Worm (Caenorhabditis elegans): ENCODE measurements around the gene nspg-9.

Gene nspg-9

DNA sequence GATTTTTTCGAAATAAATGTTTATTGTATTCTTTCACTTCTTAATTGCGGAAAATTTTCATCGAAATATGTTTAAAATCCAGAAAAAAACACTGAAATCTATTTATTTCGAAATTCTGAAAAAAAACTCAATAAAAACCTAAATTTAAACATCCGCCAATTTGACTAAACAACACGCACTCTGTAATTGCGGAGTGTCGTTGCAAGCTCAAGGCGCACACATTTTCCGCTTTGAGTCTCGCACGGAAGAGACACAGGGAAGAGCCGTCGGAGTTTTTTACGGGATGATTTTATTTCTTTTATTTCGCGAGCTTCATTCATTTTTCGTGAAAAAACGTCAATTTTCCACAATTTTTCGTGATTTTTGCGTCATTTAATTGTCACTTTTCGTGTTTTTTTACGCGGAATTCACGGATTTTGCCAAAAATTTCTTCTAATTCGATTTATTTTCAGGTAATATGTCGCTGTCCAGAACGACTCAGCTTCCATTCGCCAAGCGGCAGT is 7.4 kb downstream of the nspg-9 start, which contains the start of gene dld-1 (continued):
- TF ChIP-seq egl-27 (tag; optimal IDR thresholded peaks at IDR 0.05) (peak; percentile 27), elt-1 (tag; optimal IDR thresholded peaks at IDR 0.05) (peak; percentile 69), lsy-12 (tag; optimal IDR thresholded peaks at IDR 0.05) (peak; percentile 72), mdl-1 (tag; optimal IDR thresholded peaks at IDR 0.05) (peak; percentile 33), pqm-1 (tag; optimal IDR thresholded peaks at IDR 0.05) (peak; percentile 86), ceh-82 (tag; optimal IDR thresholded peaks at IDR 0.05) (peak; percentile 94), pha-4 (tag; optimal IDR thresholded peaks at IDR 0.05) (peak; percentile 99)

DNA sequence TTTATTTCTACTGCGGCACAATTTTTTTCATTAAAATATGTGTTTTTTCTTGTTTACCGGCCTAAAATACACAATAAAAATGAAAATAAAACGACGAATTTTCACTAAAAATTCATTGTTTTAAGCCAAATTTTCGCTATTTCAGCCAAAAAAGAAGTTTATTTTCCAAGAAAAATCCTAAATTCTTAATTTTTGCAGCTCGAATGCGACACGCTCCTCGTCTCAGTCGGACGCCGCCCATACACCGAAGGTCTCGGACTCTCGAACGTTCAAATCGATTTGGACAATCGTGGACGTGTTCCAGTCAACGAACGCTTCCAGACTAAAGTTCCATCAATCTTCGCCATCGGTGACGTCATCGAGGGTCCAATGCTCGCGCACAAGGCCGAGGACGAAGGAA is 9.3 kb downstream of the nspg-9 start:
- TF ChIP-seq nhr-28 (tag; optimal IDR thresholded peaks at IDR 0.05) (no peak), unc-62 (GFP tag; optimal IDR thresholded peaks at IDR 0.05) (no peak), nhr-67 (tag; optimal IDR thresholded peaks at IDR 0.05) (no peak), jun-1 (tag; optimal IDR thresholded peaks at IDR 0.05) (no peak), lin-15B (tag; optimal IDR thresholded peaks at IDR 0.05) (no peak), egl-27 (tag; optimal IDR thresholded peaks at IDR 0.05) (no peak)

DNA sequence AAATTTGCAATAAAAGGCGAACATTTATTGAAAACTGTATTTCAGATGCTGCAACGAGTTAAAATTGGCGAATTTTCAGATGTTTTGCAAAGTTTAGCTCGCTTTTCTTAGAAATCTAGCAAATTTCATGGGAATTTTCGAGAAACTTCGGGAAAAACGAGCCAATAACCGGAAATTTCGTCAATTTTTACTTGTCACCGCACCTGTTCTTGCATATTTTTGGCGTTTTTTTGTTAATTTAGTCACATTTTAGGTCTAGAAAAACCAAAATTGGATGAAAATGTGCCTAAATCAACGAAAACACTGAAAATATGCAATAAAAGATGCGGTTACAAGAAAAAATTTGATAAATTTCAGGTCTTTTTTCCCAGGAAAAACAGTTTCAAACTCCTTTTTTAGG is 10.1 kb downstream of the nspg-9 start:
- TF ChIP-seq elt-3 (tag; optimal IDR thresholded peaks at IDR 0.05) (no peak), ama-1 (optimal IDR thresholded peaks at IDR 0.05) (no peak), jun-1 (tag; optimal IDR thresholded peaks at IDR 0.05) (no peak), mml-1 (tag; optimal IDR thresholded peaks at IDR 0.05) (no peak), pha-4 (tag; optimal IDR thresholded peaks at IDR 0.05) (no peak), mdl-1 (tag; optimal IDR thresholded peaks at IDR 0.05) (no peak), nhr-76 (tag; optimal IDR thresholded peaks at IDR 0.05) (no peak), nfya-1 (tag; optimal IDR thresholded peaks at IDR 0.05; ENCODE audit: insufficient read depth) (no peak), nhr-237 (tag; optimal IDR thresholded peaks at IDR 0.05) (no peak), skn-1 (tag; optimal IDR thresholded peaks at IDR 0.05) (no peak), eor-1 (tag; optimal IDR thresholded peaks at IDR 0.05) (no peak), ZK546.5 (tag; optimal IDR thresholded peaks at IDR 0.05) (no peak), nhr-28 (tag; optimal IDR thresholded peaks at IDR 0.05) (no peak), ceh-9 (tag; optimal IDR thresholded peaks at IDR 0.05) (no peak), tbx-2 (tag; optimal IDR thresholded peaks at IDR 0.05) (no peak), hmg-11 (tag; optimal IDR thresholded peaks at IDR 0.05) (no peak), aly-2 (tag; optimal IDR thresholded peaks at IDR 0.05) (no peak), nhr-25 (tag; optimal IDR thresholded peaks at IDR 0.05) (no peak)

DNA sequence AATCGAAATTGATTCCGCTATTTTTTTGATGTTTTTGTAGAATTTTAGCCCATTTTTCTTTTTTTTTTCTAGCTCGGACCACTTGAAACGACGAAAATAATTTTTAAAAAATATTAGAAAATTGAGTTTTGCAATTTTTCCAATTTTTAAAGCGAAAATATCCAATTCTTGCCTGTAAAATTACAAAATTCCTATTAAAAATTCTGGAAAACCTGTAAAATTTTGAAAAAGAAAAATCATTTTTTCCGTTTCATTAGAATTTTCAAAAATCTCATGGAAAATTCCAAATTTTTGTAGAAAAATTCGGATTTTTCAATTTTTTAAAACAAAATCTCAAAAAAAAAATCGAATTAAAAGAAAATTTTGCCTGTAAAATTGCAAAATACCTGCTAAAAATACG is 12.3 kb downstream of the nspg-9 start:
- TF ChIP-seq ceh-82 (tag; optimal IDR thresholded peaks at IDR 0.05) (no peak), sea-2 (GFP tag; optimal IDR thresholded peaks at IDR 0.05) (no peak), fos-1 (tag; optimal IDR thresholded peaks at IDR 0.05) (no peak), fkh-2 (tag; optimal IDR thresholded peaks at IDR 0.05) (no peak), nhr-43 (tag; optimal IDR thresholded peaks at IDR 0.05; ENCODE audit: poor library complexity, severe bottlenecking) (no peak)

DNA sequence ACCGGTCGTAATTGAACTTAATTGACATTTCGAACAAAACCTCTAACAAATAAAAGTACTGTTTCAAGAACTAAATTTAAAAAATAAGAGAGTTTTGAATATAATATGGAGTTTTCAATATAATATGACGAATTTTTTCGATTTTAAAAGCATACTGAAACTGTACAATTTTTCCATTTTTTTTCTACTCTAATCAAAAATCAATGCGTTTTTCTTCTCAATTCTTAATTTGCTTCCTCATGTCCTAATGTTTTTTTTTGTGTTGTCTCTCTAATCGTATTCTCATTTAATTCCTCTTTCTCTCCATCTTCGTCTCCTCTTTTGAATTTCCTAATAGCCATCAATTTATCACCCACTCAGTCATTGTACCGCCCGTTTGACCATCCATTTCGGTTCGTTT is 25.3 kb downstream of the nspg-9 start, which contains the start of gene Y57G11A.4:
Y57G11A.4 (plus strand) TSS at position 301 of the 400 bp plus-strand sequence.
- TF ChIP-seq ceh-16 (tag; optimal IDR thresholded peaks at IDR 0.05) (no peak), nhr-25 (tag; optimal IDR thresholded peaks at IDR 0.05) (no peak), lsy-12 (tag; optimal IDR thresholded peaks at IDR 0.05) (no peak), nhr-237 (tag; optimal IDR thresholded peaks at IDR 0.05) (no peak), lin-15B (tag; optimal IDR thresholded peaks at IDR 0.05) (no peak), egl-5 (tag; optimal IDR thresholded peaks at IDR 0.05) (no peak), ceh-9 (tag; optimal IDR thresholded peaks at IDR 0.05) (no peak), egl-27 (tag; optimal IDR thresholded peaks at IDR 0.05) (no peak)

DNA sequence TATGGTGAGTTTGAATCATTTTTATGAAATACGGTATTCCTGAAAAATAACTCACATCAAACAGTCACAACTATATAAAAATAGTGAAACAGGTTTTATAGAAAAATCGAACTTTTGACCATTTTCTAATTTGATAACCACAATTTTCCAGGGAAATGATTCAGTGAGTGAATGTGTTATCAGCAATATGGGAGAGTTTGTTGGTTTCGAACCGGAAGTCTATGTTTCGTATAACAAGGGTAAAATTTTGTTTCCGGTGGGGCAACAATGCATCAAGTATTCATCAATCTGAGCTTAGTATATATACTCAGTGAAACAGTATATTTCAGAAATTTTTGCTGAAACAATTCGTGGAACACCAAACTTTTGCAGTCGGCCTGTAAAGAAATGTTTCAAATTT is 26.7 kb downstream of the nspg-9 start:
- no peak for TF ChIP-seq nhr-28 (tag; optimal IDR thresholded peaks at IDR 0.05)
- no peak for TF ChIP-seq aly-2 (tag; optimal IDR thresholded peaks at IDR 0.05)
- TF ChIP-seq ceh-16 (tag; optimal IDR thresholded peaks at IDR 0.05) = no peak
- peak; percentile 29 for TF ChIP-seq elt-2 (tag; optimal IDR thresholded peaks at IDR 0.05)
- TF ChIP-seq hmg-11 (tag; optimal IDR thresholded peaks at IDR 0.05) = no peak
- TF ChIP-seq pqm-1 (tag; optimal IDR thresholded peaks at IDR 0.05) = peak; percentile 12
- TF ChIP-seq nhr-77 (tag; optimal IDR thresholded peaks at IDR 0.05) = no peak

All from whole organism, L3 larva.